Worm (Caenorhabditis elegans) whole organism, L4 larva: ENCODE results near the gene col-162.

Experiments used
- F49E8.2 ChIP-seq: sonication (generic microtip); optimal IDR thresholded peaks from 2 replicates; lab custom pipeline; 2016; ENCODE audit warnings: missing compliant biosample characterization, mild to moderate bottlenecking, missing genetic modification characterization, borderline replicate concordance
- R02D3.7 ChIP-seq: fragments of 150-350 bp; sonication (generic microtip); optimal IDR thresholded peaks from 3 replicates; lab custom pipeline; 2014; ENCODE audit warnings: missing biosample characterization, missing genetic modification characterization
- T20F7.1 ChIP-seq: fragments of 200-800 bp; sonication (Bioruptor generic); optimal IDR thresholded peaks from 2 replicates; lab custom pipeline; 2018; ENCODE audit warnings: mild to moderate bottlenecking, missing genetic modification characterization, missing compliant biosample characterization
- Y105C5A.15 ChIP-seq: fragments of 200-800 bp; sonication (Bioruptor generic); IDR thresholded peaks from 2 replicates; pipeline ENCODE4 v1.3.6; 2022; ENCODE audit warnings: missing genetic modification characterization, missing compliant biosample characterization
- Y48G9A.11 ChIP-seq: fragments of 200-800 bp; sonication (Bioruptor generic); IDR thresholded peaks from 2 replicates; pipeline ENCODE4 v1.3.6; 2022; ENCODE audit warnings: missing genetic modification reagents, missing genetic modification characterization, missing compliant biosample characterization
- ZK546.5 ChIP-seq, 2 experiments: sonication (generic microtip); optimal IDR thresholded peaks; 2 replicates each; lab custom pipeline; 2017; ENCODE audit warnings: missing biosample characterization in 2 of 2, missing genetic modification characterization in 2 of 2
- aly-2 ChIP-seq: sonication (generic microtip); optimal IDR thresholded peaks from 2 replicates; lab custom pipeline; 2018; ENCODE audit warnings: missing biosample characterization, missing genetic modification characterization
- arid-1 ChIP-seq: fragments of 200-800 bp; sonication (Bioruptor generic); conservative IDR thresholded peaks from 2 replicates; pipeline ENCODE4 v1.3.6; 2022; ENCODE audit warnings: missing genetic modification reagents, missing genetic modification characterization, missing compliant biosample characterization
- attf-4 ChIP-seq: sonication (generic microtip); optimal IDR thresholded peaks from 3 replicates; lab custom pipeline; 2017; ENCODE audit warnings: missing biosample characterization, missing genetic modification characterization
- ceh-28 ChIP-seq: fragments of 150-350 bp; optimal IDR thresholded peaks from 2 replicates; lab custom pipeline; 2014; ENCODE audit warnings: missing biosample characterization, missing genetic modification reagents, missing genetic modification characterization
- ceh-44 ChIP-seq: fragments of 200-800 bp; sonication (Bioruptor generic); IDR thresholded peaks from 2 replicates; pipeline ENCODE4 v1.3.6; 2022; ENCODE audit warnings: missing genetic modification reagents, missing genetic modification characterization, missing compliant biosample characterization
- ceh-62 ChIP-seq: sonication (generic microtip); optimal IDR thresholded peaks from 2 replicates; lab custom pipeline; 2017; ENCODE audit warnings: missing biosample characterization, missing genetic modification characterization
- ces-1 ChIP-seq: fragments of 150-350 bp; sonication (generic microtip); optimal IDR thresholded peaks from 4 replicates; lab custom pipeline; 2014; ENCODE audit warnings: missing biosample characterization, missing genetic modification reagents, missing genetic modification characterization
- cey-2 ChIP-seq: sonication (generic microtip); optimal IDR thresholded peaks from 3 replicates; lab custom pipeline; 2017; ENCODE audit warnings: missing genetic modification characterization, mild to moderate bottlenecking, missing compliant biosample characterization, antibody characterized with exemption, borderline replicate concordance; ENCODE audit not compliant: insufficient read depth
- daf-8 ChIP-seq: fragments of 200-800 bp; sonication (Bioruptor generic); IDR thresholded peaks from 2 replicates; pipeline ENCODE4 v1.3.6; 2022; ENCODE audit warnings: missing genetic modification characterization, missing compliant biosample characterization
- dmd-6 ChIP-seq: fragments of 200-800 bp; sonication (Bioruptor generic); IDR thresholded peaks from 2 replicates; pipeline ENCODE4 v1.3.6; 2022; ENCODE audit warnings: missing genetic modification reagents, missing genetic modification characterization, missing compliant biosample characterization
- dpl-1 ChIP-seq: fragments of 150-350 bp; optimal IDR thresholded peaks from 2 replicates; lab custom pipeline; 2014; ENCODE audit warnings: missing biosample characterization, missing genetic modification reagents, missing genetic modification characterization
- dve-1 ChIP-seq: sonication (generic microtip); optimal IDR thresholded peaks from 2 replicates; lab custom pipeline; 2017; ENCODE audit warnings: antibody characterized with exemption, mild to moderate bottlenecking, missing genetic modification characterization, missing compliant biosample characterization; ENCODE audit not compliant: insufficient read depth
- egl-27 ChIP-seq: sonication (generic microtip); optimal IDR thresholded peaks from 3 replicates; lab custom pipeline; 2017; ENCODE audit warnings: missing biosample characterization, missing genetic modification reagents, missing genetic modification characterization
- hlh-11 ChIP-seq: fragments of 200-800 bp; sonication (Bioruptor generic); optimal IDR thresholded peaks from 2 replicates; lab custom pipeline; 2018; ENCODE audit warnings: mild to moderate bottlenecking, missing genetic modification characterization, missing compliant biosample characterization
- hlh-30 ChIP-seq: sonication (generic microtip); optimal IDR thresholded peaks from 2 replicates; lab custom pipeline; 2017; ENCODE audit warnings: antibody characterized with exemption, mild to moderate bottlenecking, missing genetic modification characterization, missing compliant biosample characterization; ENCODE audit not compliant: insufficient read depth
- lim-7 ChIP-seq: fragments of 200-800 bp; sonication (Bioruptor generic); IDR thresholded peaks from 2 replicates; pipeline ENCODE4 v1.3.6; 2022; ENCODE audit warnings: missing genetic modification characterization, missing compliant biosample characterization
- lin-38 ChIP-seq: fragments of 200-800 bp; sonication (Bioruptor generic); IDR thresholded peaks from 2 replicates; pipeline ENCODE4 v1.3.6; 2022; ENCODE audit warnings: missing genetic modification reagents, missing genetic modification characterization, missing compliant biosample characterization
- madf-9 ChIP-seq: fragments of 200-800 bp; sonication (Bioruptor generic); conservative IDR thresholded peaks from 2 replicates; pipeline ENCODE4 v1.3.6; 2022; ENCODE audit warnings: missing genetic modification reagents, missing genetic modification characterization, missing compliant biosample characterization
- mdl-1 ChIP-seq, 2 experiments: fragments of 150-350 bp in 1 of 2; sonication (generic microtip) in 1 of 2; optimal IDR thresholded peaks; 2 replicates each; lab custom pipeline; 2014 to 2017; ENCODE audit warnings: missing biosample characterization in 2 of 2, missing genetic modification characterization in 2 of 2
- mep-1 ChIP-seq: fragments of 150-350 bp; sonication (generic microtip); optimal IDR thresholded peaks from 3 replicates; lab custom pipeline; 2014; ENCODE audit warnings: missing biosample characterization, missing genetic modification characterization
- mes-2 ChIP-seq: sonication (generic microtip); optimal IDR thresholded peaks from 2 replicates; lab custom pipeline; 2016; ENCODE audit warnings: missing genotype, mild to moderate bottlenecking, missing genetic modification characterization, missing compliant biosample characterization; ENCODE audit not compliant: poor library complexity, severe bottlenecking
- nhr-111 ChIP-seq: fragments of 200-800 bp; sonication (Bioruptor generic); optimal IDR thresholded peaks from 2 replicates; lab custom pipeline; 2018; ENCODE audit warnings: mild to moderate bottlenecking, missing genetic modification characterization, missing compliant biosample characterization
- nhr-28 ChIP-seq: fragments of 150-350 bp; optimal IDR thresholded peaks from 2 replicates; lab custom pipeline; 2014; ENCODE audit warnings: missing biosample characterization, missing genetic modification characterization
- nhr-42 ChIP-seq: fragments of 200-800 bp; sonication (Bioruptor generic); IDR thresholded peaks from 2 replicates; pipeline ENCODE4 v1.3.6; 2022; ENCODE audit warnings: missing genetic modification characterization, missing compliant biosample characterization
- nhr-6 ChIP-seq: fragments of 150-350 bp; optimal IDR thresholded peaks from 2 replicates; lab custom pipeline; 2014; ENCODE audit warnings: missing biosample characterization, missing genetic modification characterization
- nhr-77 ChIP-seq: fragments of 150-350 bp; optimal IDR thresholded peaks from 2 replicates; lab custom pipeline; 2014; ENCODE audit warnings: missing biosample characterization, missing genetic modification characterization
- pha-4 ChIP-seq, 2 experiments: fragments of 150-350 bp in 1 of 2; fragments of 200-800 bp in 1 of 2; sonication (Bioruptor generic) in 1 of 2; IDR thresholded peaks in 1 of 2; optimal IDR thresholded peaks in 1 of 2; 2 replicates each; pipeline versions ENCODE4 v1.3.6 to Lab custom; 2014 to 2022; ENCODE audit warnings: missing genetic modification characterization in 2 of 2, missing genetic modification reagents in 2 of 2, missing biosample characterization in 1 of 2, missing compliant biosample characterization in 1 of 2
- php-3 ChIP-seq: fragments of 200-800 bp; sonication (Bioruptor generic); IDR thresholded peaks from 2 replicates; pipeline ENCODE4 v1.3.6; 2022; ENCODE audit warnings: missing genetic modification reagents, missing genetic modification characterization, missing compliant biosample characterization
- rbr-2 ChIP-seq: sonication (generic microtip); optimal IDR thresholded peaks from 2 replicates; lab custom pipeline; 2016; ENCODE audit warnings: missing genotype, missing genetic modification characterization, missing compliant biosample characterization
- saeg-2 ChIP-seq: fragments of 200-800 bp; sonication (Bioruptor generic); IDR thresholded peaks from 2 replicates; pipeline ENCODE4 v1.3.6; 2022; ENCODE audit warnings: missing genetic modification reagents, missing genetic modification characterization, missing compliant biosample characterization
- spr-1 ChIP-seq: sonication (generic microtip); optimal IDR thresholded peaks from 2 replicates; lab custom pipeline; 2016; ENCODE audit warnings: mild to moderate bottlenecking, missing genetic modification characterization, missing compliant biosample characterization
- tag-97 ChIP-seq: fragments of 200-800 bp; sonication (Bioruptor generic); IDR thresholded peaks from 2 replicates; pipeline ENCODE4 v1.3.6; 2022; ENCODE audit warnings: missing genetic modification characterization, missing compliant biosample characterization
- unc-130 ChIP-seq: sonication (generic microtip); optimal IDR thresholded peaks from 2 replicates; lab custom pipeline; 2016; ENCODE audit warnings: missing genetic modification reagents, missing genetic modification characterization, missing compliant biosample characterization
- unc-39 ChIP-seq: sonication (generic microtip); optimal IDR thresholded peaks from 2 replicates; lab custom pipeline; 2017; ENCODE audit warnings: missing biosample characterization, missing genetic modification characterization
- unc-62 ChIP-seq, 3 experiments: fragments of 150-350 bp in 1 of 3; sonication (generic microtip); optimal IDR thresholded peaks in 2 of 3; peaks in 1 of 3; 1 replicate in 1 of 3; 2 replicates in 2 of 3; lab custom pipeline; 2014 to 2017; ENCODE audit warnings: missing biosample characterization in 3 of 3, missing genetic modification characterization in 3 of 3, missing genetic modification reagents in 3 of 3, missing genotype in 1 of 3
- zfp-3 ChIP-seq: fragments of 200-800 bp; sonication (Bioruptor generic); conservative IDR thresholded peaks from 2 replicates; pipeline ENCODE4 v1.3.6; 2022; ENCODE audit warnings: missing genetic modification reagents, missing genetic modification characterization, missing compliant biosample characterization
- ztf-11 ChIP-seq: fragments of 150-350 bp; optimal IDR thresholded peaks from 2 replicates; lab custom pipeline; 2014; ENCODE audit warnings: missing biosample characterization, missing genetic modification characterization

Gene col-162

ce11 chrV:13455448-13455847, 13.7 kb downstream of the col-162 start, which contains the start of gene lurp-3 (continued):
- no peak for TF ChIP-seq unc-130 (GFP tag; lab: Kevin White, UChicago)
- no peak for TF ChIP-seq F49E8.2 (tag; lab: Kevin White, UChicago)
- no peak for TF ChIP-seq unc-62 (GFP tag; optimal IDR thresholded peaks at IDR 0.05 in 1 of 2; lab: Kevin White, UChicago)
- no peak for TF ChIP-seq unc-62 (tag; optimal IDR thresholded peaks at IDR 0.05; lab: Kevin White, UChicago)

DNA sequence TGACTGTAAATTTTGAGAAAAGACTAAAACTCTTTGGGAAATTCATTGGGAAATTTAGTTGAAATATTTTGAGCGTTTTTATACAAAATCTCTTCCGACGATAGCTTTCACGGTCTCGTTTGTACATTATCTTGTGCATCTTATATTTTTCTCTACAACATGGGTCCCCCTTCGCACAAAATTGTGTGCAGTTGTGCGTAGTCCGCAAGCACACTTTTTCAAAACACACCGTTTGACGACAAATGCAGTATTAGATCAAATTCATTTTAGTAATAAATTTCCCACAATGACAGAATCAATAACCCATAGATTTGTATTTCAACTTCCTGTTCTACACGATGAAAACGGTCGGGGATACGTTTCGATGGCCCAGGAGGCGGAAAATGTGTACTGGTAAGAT, 16.1 kb downstream of the col-162 start, which contains the start of gene F25H9.2:
Gene F25H9.2 (plus strand): TSS at position 226 of the 400 bp plus-strand sequence.
- TF ChIP-seq mep-1 (tag; lab: Kevin White, UChicago) (no peak), dpl-1 (GFP tag; lab: Kevin White, UChicago) (peak; percentile 35), nhr-6 (tag; lab: Kevin White, UChicago) (peak; percentile 52)

DNA sequence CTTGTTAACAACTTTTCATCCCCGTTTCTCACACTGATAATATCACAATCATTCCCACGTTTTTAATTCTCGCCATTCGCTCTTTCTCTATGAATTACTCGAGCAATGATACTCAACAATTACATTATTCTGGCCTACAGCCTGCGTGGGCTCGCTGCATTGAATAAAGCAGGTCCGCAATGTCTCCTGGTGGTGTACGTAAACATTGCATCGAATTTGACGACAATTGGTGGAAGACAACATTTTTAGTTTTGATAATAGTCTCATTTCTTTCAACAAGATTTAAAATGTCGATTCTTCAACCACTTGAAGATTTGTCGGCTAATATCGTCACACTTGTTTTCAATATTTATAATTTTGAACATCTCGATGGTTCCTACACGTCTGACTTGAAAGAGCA, 17.6 kb downstream of the col-162 start, which contains the start of gene bath-39:
Gene bath-39 (plus strand): TSS at position 137 of the 400 bp plus-strand sequence.
- peak; percentile 0 for TF ChIP-seq T20F7.1 (GFP tag; lab: Kevin White, UChicago)
- TF ChIP-seq ZK546.5 (tag; optimal IDR thresholded peaks at IDR 0.05; lab: Kevin White, UChicago): no peak
- no peak for TF ChIP-seq zfp-3 (GFP tag; lab: Robert Waterston, UW)
- peak; percentile 11 for TF ChIP-seq dpl-1 (GFP tag; lab: Kevin White, UChicago)
- no peak for TF ChIP-seq Y48G9A.11 (GFP tag; lab: Robert Waterston, UW)
- TF ChIP-seq ceh-62 (tag; lab: Kevin White, UChicago): no peak
- TF ChIP-seq nhr-6 (tag; lab: Kevin White, UChicago): peak; percentile 19
- peak; percentile 3 for TF ChIP-seq rbr-2
- no peak for TF ChIP-seq spr-1 (tag; lab: Kevin White, UChicago)
- no peak for TF ChIP-seq aly-2 (tag; lab: Kevin White, UChicago)
- TF ChIP-seq saeg-2: no peak
- TF ChIP-seq hlh-30 (tag; lab: Kevin White, UChicago): peak; percentile 8
- no peak for TF ChIP-seq nhr-28
- no peak for TF ChIP-seq dmd-6 (GFP tag; lab: Robert Waterston, UW)
- TF ChIP-seq daf-8 (GFP tag; lab: Robert Waterston, UW): no peak
- no peak for TF ChIP-seq lin-38 (GFP tag; lab: Robert Waterston, UW)
- no peak for TF ChIP-seq attf-4 (tag; lab: Kevin White, UChicago)
- TF ChIP-seq dve-1 (tag; lab: Kevin White, UChicago): peak; percentile 8
- TF ChIP-seq ztf-11 (tag; lab: Kevin White, UChicago): no peak
- peak; percentile 53 for TF ChIP-seq mes-2

ce11 chrV:13462974-13463373, 21.2 kb downstream of the col-162 start, which contains the start of gene frm-10:
Gene frm-10 (plus strand): TSS chrV:13463207.
- TF ChIP-seq dmd-6 (GFP tag; lab: Robert Waterston, UW): peak; percentile 84
- TF ChIP-seq egl-27 (tag; lab: Kevin White, UChicago): no peak
- TF ChIP-seq unc-39: no peak
- TF ChIP-seq R02D3.7 (tag; lab: Kevin White, UChicago): no peak
- no peak for TF ChIP-seq nhr-111 (GFP tag; lab: Kevin White, UChicago)
- TF ChIP-seq madf-9 (GFP tag; lab: Robert Waterston, UW): no peak
- no peak for TF ChIP-seq zfp-3 (GFP tag; lab: Robert Waterston, UW)
- 0 out of 2 replicates have a peak, but pooled peaks have one; percentile 28 for TF ChIP-seq arid-1 (GFP tag; lab: Robert Waterston, UW)
- TF ChIP-seq hlh-11 (tag; lab: Kevin White, UChicago): peak; percentile 92
- TF ChIP-seq ces-1 (GFP tag; lab: Kevin White, UChicago): no peak
- TF ChIP-seq tag-97: no peak
- peak; percentile 95 for TF ChIP-seq php-3 (GFP tag; lab: Robert Waterston, UW)
- TF ChIP-seq ceh-44: no peak
- TF ChIP-seq nhr-77: peak; percentile 36
- no peak for TF ChIP-seq ceh-28 (tag; lab: Kevin White, UChicago)
- TF ChIP-seq mdl-1 (tag; optimal IDR thresholded peaks at IDR 0.05; lab: Kevin White, UChicago): peak in 1 of 2 experiments; percentile 75
- no peak for TF ChIP-seq lin-38 (GFP tag; lab: Robert Waterston, UW)
- no peak for TF ChIP-seq nhr-42 (GFP tag; lab: Robert Waterston, UW)
- no peak for TF ChIP-seq Y105C5A.15
- no peak for TF ChIP-seq lim-7
- TF ChIP-seq cey-2: no peak
- peak; percentile 94 for TF ChIP-seq nhr-28
- peak; percentile 55; the same call in 1 of the 2 replicates for TF ChIP-seq pha-4 (GFP tag; IDR thresholded peaks at IDR 0.05; lab: Robert Waterston, UW)
- peak; percentile 88 for TF ChIP-seq pha-4 (tag; optimal IDR thresholded peaks at IDR 0.05; lab: Kevin White, UChicago)
- peak; percentile 25 for TF ChIP-seq dpl-1 (GFP tag; lab: Kevin White, UChicago)
